Fruit fly (Drosophila melanogaster) whole organism, embryonic: ENCODE measurements around the gene CG13086.

Experiments
- Ada2b ChIP-seq: fragments of 200-800 bp; sonication (Bioruptor generic); IDR thresholded peaks from 2 replicates; pipeline ENCODE4 v1.3.6; 2022; ENCODE audit warnings: missing biosample characterization, missing genetic modification characterization
- Bdp1 ChIP-seq: fragments of 200-800 bp; sonication (Bioruptor generic); optimal IDR thresholded peaks from 3 replicates; lab custom pipeline; 2016; ENCODE audit warnings: missing biosample characterization, missing genetic modification characterization
- CG10274 ChIP-seq: fragments of 200-800 bp; sonication (Bioruptor generic); optimal IDR thresholded peaks from 3 replicates; lab custom pipeline; 2017; ENCODE audit warnings: missing biosample characterization, mild to moderate bottlenecking, missing genetic modification characterization
- Dref ChIP-seq: fragments of 200-800 bp; sonication (Bioruptor generic); IDR thresholded peaks from 2 replicates; pipeline ENCODE4 v1.3.6; 2022; ENCODE audit warnings: missing biosample characterization, missing genetic modification characterization
- gem ChIP-seq: fragments of 200-800 bp; sonication (Bioruptor generic); optimal IDR thresholded peaks from 2 replicates; lab custom pipeline; 2019; ENCODE audit warnings: missing biosample characterization, mild to moderate bottlenecking, missing genetic modification characterization, moderate library complexity
- sd ChIP-seq: fragments of 200-800 bp; sonication (Bioruptor generic); optimal IDR thresholded peaks from 3 replicates; lab custom pipeline; 2018; ENCODE audit warnings: missing biosample characterization, mild to moderate bottlenecking, missing genetic modification characterization, moderate library complexity
- slbo ChIP-seq: fragments of 200-800 bp; sonication (Bioruptor generic); IDR thresholded peaks from 2 replicates; pipeline ENCODE4 v1.3.6; 2022; ENCODE audit warnings: missing biosample characterization, missing genetic modification characterization
- tup ChIP-seq: fragments of 200-800 bp; sonication (Bioruptor generic); optimal IDR thresholded peaks from 2 replicates; lab custom pipeline; 2016; ENCODE audit warnings: missing biosample characterization, mild to moderate bottlenecking, missing genetic modification characterization, moderate library complexity

DNA sequence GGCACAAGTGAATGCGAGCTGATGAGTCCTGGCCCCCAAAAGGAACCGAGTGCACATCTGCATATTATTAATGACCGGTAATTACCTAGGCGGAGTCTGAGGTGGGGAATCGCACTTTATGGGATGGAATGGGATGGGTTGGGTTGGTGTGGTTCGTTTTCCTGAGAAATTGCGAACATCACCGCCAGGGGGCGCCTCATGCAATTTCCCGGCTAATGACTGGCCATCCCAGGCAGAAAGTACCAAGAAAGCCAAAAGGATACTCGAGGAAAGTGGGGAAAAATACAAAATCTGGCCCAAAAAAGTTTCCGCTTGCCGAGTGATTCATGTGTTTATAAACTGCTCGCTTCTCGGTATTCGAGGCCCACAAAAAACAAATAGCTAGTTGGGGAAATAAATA is 44.8 kb upstream of the CG13086 start:
- TF ChIP-seq slbo (no peak), gem (tag; lab: Kevin White, UChicago) (no peak), Bdp1 (GFP tag; lab: Kevin White, UChicago) (no peak), sd (tag; lab: Kevin White, UChicago) (no peak), CG10274 (GFP tag; lab: Kevin White, UChicago) (no peak), tup (no peak), Dref (GFP tag; lab: Robert Waterston, UW) (no peak), Ada2b (GFP tag; lab: Robert Waterston, UW) (no peak)
